Worm (Caenorhabditis elegans): ENCODE data around the gene lin-54.

- TF ChIP-seq nhr-12 (tag; optimal IDR thresholded peaks at IDR 0.05) (no peak), lsy-2 (tag; optimal IDR thresholded peaks at IDR 0.05) (no peak), pha-4 (tag; optimal IDR thresholded peaks at IDR 0.05) (no peak), unc-62 (GFP tag; optimal IDR thresholded peaks at IDR 0.05) (no peak), lin-13 (tag; optimal IDR thresholded peaks at IDR 0.05) (no peak), elt-1 (tag; optimal IDR thresholded peaks at IDR 0.05; ENCODE audit: borderline replicate concordance, insufficient read depth) (no peak), blmp-1 (tag; optimal IDR thresholded peaks at IDR 0.05) (no peak), nhr-76 (tag; optimal IDR thresholded peaks at IDR 0.05) (no peak), snpc-4 (tag; optimal IDR thresholded peaks at IDR 0.05) (no peak), unc-39 (tag; optimal IDR thresholded peaks at IDR 0.05) (no peak), nhr-28 (tag; optimal IDR thresholded peaks at IDR 0.05) (no peak), nhr-237 (tag; optimal IDR thresholded peaks at IDR 0.05) (no peak), sptf-1 (tag; optimal IDR thresholded peaks at IDR 0.05) (no peak)
Observed at ce11 chrIV:13241340-13241739, 496 bp downstream of the lin-54 start.

Measured in whole organism, mixed stage, embryonic.